In the genomic region with DNA sequence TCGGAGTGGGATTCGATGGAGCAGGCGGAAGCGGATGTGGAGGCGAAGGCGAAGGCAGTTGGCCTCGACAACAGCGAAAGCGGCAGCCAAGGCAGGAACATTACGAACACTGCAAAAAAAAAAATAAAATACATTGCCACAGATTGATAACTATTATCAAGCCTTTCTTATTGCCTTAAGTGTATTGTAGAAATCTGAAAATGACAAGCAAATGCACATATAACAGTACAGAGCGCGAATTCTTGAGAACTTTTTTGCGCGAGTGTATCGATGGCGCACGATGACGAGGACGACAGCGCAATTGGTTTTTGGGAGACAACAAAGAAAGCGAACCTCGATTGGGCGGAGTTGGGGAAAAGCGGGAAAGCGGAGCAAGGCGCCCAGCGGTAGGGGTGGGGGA, we compare ENCODE assay signal across 1 fruit fly cellular context.
TF ChIP-seq lines count a peak whose summit lies in the region.

No protein-coding gene starts in this region.

TF ChIP-seq in whole organism, embryonic, 481 proteins besides CTCF, POLR2A, EP300 and RAD21 (continued from another document):
- TF ChIP-seq Oaz (GFP tag; IDR thresholded peaks at IDR 0.05; lab: Robert Waterston, UW) (peak; percentile 33; the same call in 1 of the 2 replicates), ase (GFP tag; IDR thresholded peaks at IDR 0.05; lab: Robert Waterston, UW) (no peak), row (GFP tag; IDR thresholded peaks at IDR 0.05; lab: Robert Waterston, UW) (peak; percentile 62)
